Worm (Caenorhabditis elegans) whole organism, L4 larva: ENCODE data around the gene cyp-35B2.

Experiments used
- F26F4.8 ChIP-seq: fragments of 200-800 bp; sonication (Bioruptor generic); conservative IDR thresholded peaks from 2 replicates; pipeline ENCODE4 v1.3.6; 2022; ENCODE audit warnings: missing genetic modification characterization, missing compliant biosample characterization
- R02D3.7 ChIP-seq: fragments of 150-350 bp; sonication (generic microtip); optimal IDR thresholded peaks from 3 replicates; lab custom pipeline; 2014; ENCODE audit warnings: missing biosample characterization, missing genetic modification characterization
- T26A8.4 ChIP-seq: fragments of 200-800 bp; sonication (Bioruptor generic); IDR thresholded peaks from 2 replicates; pipeline ENCODE4 v1.3.6; 2022; ENCODE audit warnings: missing genetic modification characterization, missing compliant biosample characterization
- ZK337.2 ChIP-seq: fragments of 200-800 bp; sonication (Bioruptor generic); IDR thresholded peaks from 2 replicates; pipeline ENCODE4 v1.3.6; 2022; ENCODE audit warnings: missing genetic modification reagents, missing genetic modification characterization, missing compliant biosample characterization
- ama-1 ChIP-seq: fragments of 150-350 bp; optimal IDR thresholded peaks from 2 replicates; lab custom pipeline; 2014; ENCODE audit warnings: inconsistent platforms, mixed read lengths
- arid-1 ChIP-seq: fragments of 200-800 bp; sonication (Bioruptor generic); conservative IDR thresholded peaks from 2 replicates; pipeline ENCODE4 v1.3.6; 2022; ENCODE audit warnings: missing genetic modification reagents, missing genetic modification characterization, missing compliant biosample characterization
- attf-4 ChIP-seq: sonication (generic microtip); optimal IDR thresholded peaks from 3 replicates; lab custom pipeline; 2017; ENCODE audit warnings: missing biosample characterization, missing genetic modification characterization
- ceh-28 ChIP-seq: fragments of 150-350 bp; optimal IDR thresholded peaks from 2 replicates; lab custom pipeline; 2014; ENCODE audit warnings: missing biosample characterization, missing genetic modification reagents, missing genetic modification characterization
- cey-2 ChIP-seq: sonication (generic microtip); optimal IDR thresholded peaks from 3 replicates; lab custom pipeline; 2017; ENCODE audit warnings: missing genetic modification characterization, mild to moderate bottlenecking, missing compliant biosample characterization, antibody characterized with exemption, borderline replicate concordance; ENCODE audit not compliant: insufficient read depth
- ctbp-1 ChIP-seq: fragments of 200-800 bp; sonication (Bioruptor generic); IDR thresholded peaks from 2 replicates; pipeline ENCODE4 v1.3.6; 2022; ENCODE audit warnings: missing genetic modification reagents, missing genetic modification characterization, missing compliant biosample characterization
- daf-12 ChIP-seq: fragments of 150-350 bp; optimal IDR thresholded peaks from 2 replicates; lab custom pipeline; 2014; ENCODE audit warnings: missing biosample characterization, missing genetic modification reagents, missing genetic modification characterization
- daf-16 ChIP-seq, 3 experiments: sonication (generic microtip); optimal IDR thresholded peaks; 2 replicates each; lab custom pipeline; 2016 to 2017; ENCODE audit warnings: missing genetic modification characterization in 3 of 3, missing genetic modification reagents in 3 of 3, mild to moderate bottlenecking in 2 of 3, missing compliant biosample characterization in 2 of 3, missing biosample characterization in 1 of 3, moderate library complexity in 1 of 3
- dmd-6 ChIP-seq: fragments of 200-800 bp; sonication (Bioruptor generic); IDR thresholded peaks from 2 replicates; pipeline ENCODE4 v1.3.6; 2022; ENCODE audit warnings: missing genetic modification reagents, missing genetic modification characterization, missing compliant biosample characterization
- dve-1 ChIP-seq: sonication (generic microtip); optimal IDR thresholded peaks from 2 replicates; lab custom pipeline; 2017; ENCODE audit warnings: antibody characterized with exemption, mild to moderate bottlenecking, missing genetic modification characterization, missing compliant biosample characterization; ENCODE audit not compliant: insufficient read depth
- egl-27 ChIP-seq: sonication (generic microtip); optimal IDR thresholded peaks from 3 replicates; lab custom pipeline; 2017; ENCODE audit warnings: missing biosample characterization, missing genetic modification reagents, missing genetic modification characterization
- fkh-10 ChIP-seq: fragments of 150-350 bp; optimal IDR thresholded peaks from 2 replicates; lab custom pipeline; 2014; ENCODE audit warnings: missing biosample characterization, missing genetic modification reagents, missing genetic modification characterization
- jun-1 ChIP-seq: fragments of 150-350 bp; optimal IDR thresholded peaks from 2 replicates; lab custom pipeline; 2014; ENCODE audit warnings: missing biosample characterization, missing genetic modification reagents, missing genetic modification characterization
- lin-38 ChIP-seq: fragments of 200-800 bp; sonication (Bioruptor generic); IDR thresholded peaks from 2 replicates; pipeline ENCODE4 v1.3.6; 2022; ENCODE audit warnings: missing genetic modification reagents, missing genetic modification characterization, missing compliant biosample characterization
- madf-5 ChIP-seq, 2 experiments: fragments of 200-800 bp; sonication (Bioruptor generic); IDR thresholded peaks; 2 replicates each; pipeline ENCODE4 v1.3.6; 2022; ENCODE audit warnings: missing compliant biosample characterization in 2 of 2, missing genetic modification characterization in 2 of 2
- madf-9 ChIP-seq: fragments of 200-800 bp; sonication (Bioruptor generic); conservative IDR thresholded peaks from 2 replicates; pipeline ENCODE4 v1.3.6; 2022; ENCODE audit warnings: missing genetic modification reagents, missing genetic modification characterization, missing compliant biosample characterization
- mes-2 ChIP-seq: sonication (generic microtip); optimal IDR thresholded peaks from 2 replicates; lab custom pipeline; 2016; ENCODE audit warnings: missing genotype, mild to moderate bottlenecking, missing genetic modification characterization, missing compliant biosample characterization; ENCODE audit not compliant: poor library complexity, severe bottlenecking
- mxl-2 ChIP-seq: fragments of 200-800 bp; sonication (Bioruptor generic); conservative IDR thresholded peaks from 2 replicates; pipeline ENCODE4 v1.3.6; 2022; ENCODE audit warnings: missing genetic modification reagents, missing genetic modification characterization, missing compliant biosample characterization
- nhr-102 ChIP-seq: sonication (generic microtip); optimal IDR thresholded peaks from 2 replicates; lab custom pipeline; 2016; ENCODE audit warnings: mild to moderate bottlenecking, missing genetic modification characterization, moderate library complexity, missing compliant biosample characterization
- nhr-25 ChIP-seq: sonication (generic microtip); optimal IDR thresholded peaks from 2 replicates; lab custom pipeline; 2017; ENCODE audit warnings: missing genetic modification characterization, mild to moderate bottlenecking, missing compliant biosample characterization, antibody characterized with exemption, moderate library complexity, borderline replicate concordance; ENCODE audit not compliant: insufficient read depth
- nhr-28 ChIP-seq: fragments of 150-350 bp; optimal IDR thresholded peaks from 2 replicates; lab custom pipeline; 2014; ENCODE audit warnings: missing biosample characterization, missing genetic modification characterization
- nhr-41 ChIP-seq: fragments of 200-800 bp; sonication (Bioruptor generic); IDR thresholded peaks from 2 replicates; pipeline ENCODE4 v1.3.6; 2022; ENCODE audit warnings: missing genetic modification reagents, missing genetic modification characterization, missing compliant biosample characterization
- nhr-48 ChIP-seq: sonication (generic microtip); optimal IDR thresholded peaks from 2 replicates; lab custom pipeline; 2016; ENCODE audit warnings: mild to moderate bottlenecking, missing genetic modification characterization, missing compliant biosample characterization
- nhr-77 ChIP-seq: fragments of 150-350 bp; optimal IDR thresholded peaks from 2 replicates; lab custom pipeline; 2014; ENCODE audit warnings: missing biosample characterization, missing genetic modification characterization
- rbr-2 ChIP-seq: sonication (generic microtip); optimal IDR thresholded peaks from 2 replicates; lab custom pipeline; 2016; ENCODE audit warnings: missing genotype, missing genetic modification characterization, missing compliant biosample characterization
- skn-1 ChIP-seq: fragments of 150-350 bp; optimal IDR thresholded peaks from 2 replicates; lab custom pipeline; 2014; ENCODE audit warnings: missing biosample characterization, missing genetic modification characterization
- snpc-4 ChIP-seq: fragments of 150-350 bp; optimal IDR thresholded peaks from 2 replicates; lab custom pipeline; 2014; ENCODE audit warnings: missing biosample characterization, missing genetic modification characterization
- spr-3 ChIP-seq: fragments of 200-800 bp; sonication (Bioruptor generic); optimal IDR thresholded peaks from 2 replicates; lab custom pipeline; 2018; ENCODE audit warnings: mild to moderate bottlenecking, missing genetic modification characterization, missing compliant biosample characterization
- unc-62 ChIP-seq, 3 experiments: fragments of 150-350 bp in 1 of 3; sonication (generic microtip); optimal IDR thresholded peaks in 2 of 3; peaks in 1 of 3; 1 replicate in 1 of 3; 2 replicates in 2 of 3; lab custom pipeline; 2014 to 2017; ENCODE audit warnings: missing biosample characterization in 3 of 3, missing genetic modification characterization in 3 of 3, missing genetic modification reagents in 3 of 3, missing genotype in 1 of 3

Gene cyp-35B2

ce11 chrV:3941860-3942259 lies at the start of gene cyp-35B2:
Gene cyp-35B2, plus strand, starts transcription at chrV:3942160.
- TF ChIP-seq nhr-28 (tag; lab: Kevin White, UChicago) (peak; percentile 34), R02D3.7 (no peak)

DNA sequence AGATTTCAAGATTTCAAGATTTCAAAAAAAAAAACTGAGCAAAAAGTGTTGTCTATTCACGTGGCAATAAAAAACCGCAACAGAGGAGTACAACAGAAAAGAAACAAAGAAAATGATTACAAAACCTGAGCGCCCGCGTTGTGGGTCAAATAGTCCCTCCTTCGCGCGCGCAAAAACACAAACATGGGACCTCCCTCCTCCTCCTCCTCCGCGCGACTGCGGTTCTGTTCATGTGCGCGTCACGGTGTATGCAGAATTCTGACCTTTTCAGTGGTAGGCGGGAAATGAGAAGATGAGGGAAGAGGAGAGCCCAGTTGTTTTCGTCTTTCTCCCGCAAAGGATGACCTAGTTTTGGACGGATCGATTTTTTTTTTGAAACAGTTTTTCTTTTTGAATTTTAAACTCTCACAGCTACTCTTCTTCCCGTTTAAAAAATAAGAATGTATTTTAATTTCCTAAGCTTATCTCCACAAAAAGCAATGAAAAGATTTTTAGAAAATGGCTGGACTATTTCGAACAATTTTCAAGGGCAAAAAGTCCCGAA lies 49.5 kb upstream of the cyp-35B2 start, which contains the start of gene C17E7.4:
C17E7.4 (plus strand) TSS at position 494 of the 544 bp plus-strand sequence.
- no peak for TF ChIP-seq attf-4 (tag; lab: Kevin White, UChicago)
- TF ChIP-seq F26F4.8 (GFP tag; lab: Robert Waterston, UW): no peak
- no peak for TF ChIP-seq dve-1 (tag; lab: Kevin White, UChicago)
- TF ChIP-seq unc-62 (GFP tag; optimal IDR thresholded peaks at IDR 0.05 in 1 of 2; lab: Kevin White, UChicago): no peak
- no peak for TF ChIP-seq unc-62 (tag; optimal IDR thresholded peaks at IDR 0.05; lab: Kevin White, UChicago)
- no peak for TF ChIP-seq lin-38
- no peak for TF ChIP-seq ceh-28 (tag; lab: Kevin White, UChicago)
- TF ChIP-seq dmd-6 (GFP tag; lab: Robert Waterston, UW): no peak

DNA sequence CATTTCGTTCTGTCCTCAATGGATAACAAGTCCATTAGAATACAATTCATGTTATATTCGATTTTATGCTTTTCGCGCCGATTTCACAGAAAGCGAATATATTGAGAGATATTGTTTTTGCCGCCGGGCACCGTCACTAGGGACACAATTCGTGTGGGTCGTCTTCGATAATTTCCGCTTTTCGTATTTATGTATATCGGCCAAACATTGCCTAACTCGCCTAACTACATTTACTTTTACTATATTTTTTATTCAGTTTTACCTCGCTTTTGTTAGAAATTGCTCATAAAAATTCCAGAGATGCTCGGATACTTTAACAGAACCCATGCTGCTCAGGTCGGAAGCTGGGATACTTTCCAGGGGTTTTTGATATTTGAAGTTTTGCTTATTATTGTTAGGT lies 47.3 kb upstream of the cyp-35B2 start, which contains the start of gene sre-9:
sre-9 (plus strand) TSS at position 301 of the 400 bp plus-strand sequence.
- TF ChIP-seq unc-62 (GFP tag; optimal IDR thresholded peaks at IDR 0.05 in 1 of 2; lab: Kevin White, UChicago): no peak
- no peak for TF ChIP-seq unc-62 (tag; optimal IDR thresholded peaks at IDR 0.05; lab: Kevin White, UChicago)

ce11 chrV:3896018-3896417 lies 45.9 kb upstream of the cyp-35B2 start:
- TF ChIP-seq madf-9 (no peak), daf-12 (tag; lab: Kevin White, UChicago) (no peak), madf-5 (GFP tag; IDR thresholded peaks at IDR 0.05; lab: Robert Waterston, UW) (no peak), unc-62 (GFP tag; optimal IDR thresholded peaks at IDR 0.05 in 1 of 2; lab: Kevin White, UChicago) (peak in 1 of 2 experiments; percentile 69), unc-62 (tag; optimal IDR thresholded peaks at IDR 0.05; lab: Kevin White, UChicago) (no peak), cey-2 (tag; lab: Kevin White, UChicago) (no peak)

ce11 chrV:3900102-3900501 lies 41.9 kb upstream of the cyp-35B2 start, which contains the start of gene irld-22:
Gene irld-22, minus strand, starts transcription at chrV:3900202.
- TF ChIP-seq T26A8.4 (GFP tag; lab: Robert Waterston, UW) (no peak), egl-27 (tag; lab: Kevin White, UChicago) (no peak), arid-1 (GFP tag; lab: Robert Waterston, UW) (no peak), nhr-102 (tag; lab: Kevin White, UChicago) (no peak), nhr-41 (GFP tag; lab: Robert Waterston, UW) (no peak), snpc-4 (tag; lab: Kevin White, UChicago) (no peak), ctbp-1 (GFP tag; lab: Robert Waterston, UW) (no peak), fkh-10 (GFP tag; lab: Kevin White, UChicago) (no peak), nhr-48 (tag; lab: Kevin White, UChicago) (no peak), mxl-2 (GFP tag; lab: Robert Waterston, UW) (no peak), nhr-77 (tag; lab: Kevin White, UChicago) (no peak)

- no peak for TF ChIP-seq ZK337.2 (GFP tag; lab: Robert Waterston, UW)
- TF ChIP-seq rbr-2: no peak
- TF ChIP-seq madf-9: no peak
- no peak for TF ChIP-seq daf-16 (GFP tag; optimal IDR thresholded peaks at IDR 0.05; lab: Kevin White, UChicago)
- TF ChIP-seq daf-16 (tag; optimal IDR thresholded peaks at IDR 0.05; lab: Kevin White, UChicago): no peak
- TF ChIP-seq mes-2 (tag; lab: Kevin White, UChicago): no peak
- TF ChIP-seq jun-1 (tag; lab: Kevin White, UChicago): no peak
- no peak for TF ChIP-seq nhr-25 (tag; lab: Kevin White, UChicago)
- no peak for TF ChIP-seq skn-1 (tag; lab: Kevin White, UChicago)
- no peak for TF ChIP-seq spr-3
- TF ChIP-seq ama-1 (lab: Kevin White, UChicago): no peak
- TF ChIP-seq, all 104 proteins: peak for 0
Measured at ce11 chrV:3902458-3903157, 39.4 kb upstream of the cyp-35B2 start, which contains the start of the genes str-229 and srh-190. Gene str-229, minus strand, starts transcription at chrV:3902558. Gene srh-190, plus strand, starts transcription at chrV:3903107.
